Fruit fly (Drosophila melanogaster): Measurements from ENCODE around the gene CG12470.
A peak's percentile ranks its signal among the peaks of the same experiment; 100 is the strongest.

CG12470 gene

dm6 chrX:345246-345645 lies 37.8 kb downstream of the CG12470 start:
- TF ChIP-seq CG4496 (GFP tag; IDR thresholded peaks at IDR 0.05) (peak; percentile 95), Pif1B (GFP tag; optimal IDR thresholded peaks at IDR 0.05) (peak; percentile 78), CG15710 (tag; optimal IDR thresholded peaks at IDR 0.05) (peak; percentile 88), D1 (tag; optimal IDR thresholded peaks at IDR 0.05) (peak; percentile 75), CG8301 (tag; optimal IDR thresholded peaks at IDR 0.05) (peak; percentile 92), Ets98B (GFP tag; IDR thresholded peaks at IDR 0.05) (peak; percentile 92), CG12605 (GFP tag; IDR thresholded peaks at IDR 0.05) (peak; percentile 84), CG32121 (GFP tag; IDR thresholded peaks at IDR 0.05) (peak; percentile 88), Snoo (tag; optimal IDR thresholded peaks at IDR 0.05) (peak; percentile 31), Pif1A (GFP tag; optimal IDR thresholded peaks at IDR 0.05) (peak; percentile 82), CG13204 (GFP tag; optimal IDR thresholded peaks at IDR 0.05) (peak; percentile 53), CG14655 (GFP tag; optimal IDR thresholded peaks at IDR 0.05) (peak; percentile 93), fd96Ca (GFP tag; IDR thresholded peaks at IDR 0.05) (peak; percentile 61; the same call in 2 of the 3 replicates), rn (GFP tag; IDR thresholded peaks at IDR 0.05) (peak; percentile 53; the same call in 1 of the 2 replicates), EcR (GFP tag; optimal IDR thresholded peaks at IDR 0.05) (peak; percentile 63), gl (tag; optimal IDR thresholded peaks at IDR 0.05) (peak; percentile 74), CG17806 (tag; optimal IDR thresholded peaks at IDR 0.05) (peak; percentile 85), CG9948 (tag; optimal IDR thresholded peaks at IDR 0.05) (peak; percentile 84), CG34367 (tag; optimal IDR thresholded peaks at IDR 0.05) (peak; percentile 80), CG10348 (GFP tag; IDR thresholded peaks at IDR 0.05) (peak; percentile 42; the same call in 1 of the 2 replicates), CG8159 (tag; optimal IDR thresholded peaks at IDR 0.05) (peak; percentile 87)

dm6 chrX:350266-350665 lies 42.8 kb downstream of the CG12470 start, which contains the start of gene CG43181:
CG43181 (plus strand) TSS chrX:350566.
- TF ChIP-seq CG34367 (tag; optimal IDR thresholded peaks at IDR 0.05) (no peak), CG4496 (GFP tag; IDR thresholded peaks at IDR 0.05) (no peak), CG14655 (GFP tag; optimal IDR thresholded peaks at IDR 0.05) (no peak), CG12605 (GFP tag; IDR thresholded peaks at IDR 0.05) (no peak), Pif1A (GFP tag; optimal IDR thresholded peaks at IDR 0.05) (no peak), Snoo (tag; optimal IDR thresholded peaks at IDR 0.05) (no peak), CG32121 (GFP tag; IDR thresholded peaks at IDR 0.05) (no peak), D1 (tag; optimal IDR thresholded peaks at IDR 0.05) (no peak), CG15710 (tag; optimal IDR thresholded peaks at IDR 0.05) (no peak), CG8159 (tag; optimal IDR thresholded peaks at IDR 0.05) (no peak), CG10348 (GFP tag; IDR thresholded peaks at IDR 0.05) (no peak), CG8301 (tag; optimal IDR thresholded peaks at IDR 0.05) (no peak), gl (tag; optimal IDR thresholded peaks at IDR 0.05) (no peak), CG13204 (GFP tag; optimal IDR thresholded peaks at IDR 0.05) (no peak), fd96Ca (GFP tag; IDR thresholded peaks at IDR 0.05) (no peak), CG9948 (tag; optimal IDR thresholded peaks at IDR 0.05) (no peak), Ets98B (GFP tag; IDR thresholded peaks at IDR 0.05) (no peak), Pif1B (GFP tag; optimal IDR thresholded peaks at IDR 0.05) (no peak), rn (GFP tag; IDR thresholded peaks at IDR 0.05) (no peak), CG17806 (tag; optimal IDR thresholded peaks at IDR 0.05) (no peak)

- TF ChIP-seq D1 (tag; optimal IDR thresholded peaks at IDR 0.05) = no peak
- TF ChIP-seq CG17806 (tag; optimal IDR thresholded peaks at IDR 0.05) = no peak
- TF ChIP-seq CG8301 (tag; optimal IDR thresholded peaks at IDR 0.05) = no peak
- no peak for TF ChIP-seq CG14655 (GFP tag; optimal IDR thresholded peaks at IDR 0.05)
- TF ChIP-seq CG15710 (tag; optimal IDR thresholded peaks at IDR 0.05) = no peak
- TF ChIP-seq CG32121 (GFP tag; IDR thresholded peaks at IDR 0.05) = no peak
- no peak for TF ChIP-seq Pif1B (GFP tag; optimal IDR thresholded peaks at IDR 0.05)
- TF ChIP-seq Ets98B (GFP tag; IDR thresholded peaks at IDR 0.05) = no peak
- no peak for TF ChIP-seq CG8159 (tag; optimal IDR thresholded peaks at IDR 0.05)
- no peak for TF ChIP-seq gl (tag; optimal IDR thresholded peaks at IDR 0.05)
- TF ChIP-seq CG9948 (tag; optimal IDR thresholded peaks at IDR 0.05) = no peak
- no peak for TF ChIP-seq Pif1A (GFP tag; optimal IDR thresholded peaks at IDR 0.05)
- TF ChIP-seq CG10348 (GFP tag; IDR thresholded peaks at IDR 0.05) = no peak
- no peak for TF ChIP-seq CG13204 (GFP tag; optimal IDR thresholded peaks at IDR 0.05)
- no peak for TF ChIP-seq CG34367 (tag; optimal IDR thresholded peaks at IDR 0.05)
- TF ChIP-seq Snoo (tag; optimal IDR thresholded peaks at IDR 0.05) = no peak
- no peak for TF ChIP-seq rn (GFP tag; IDR thresholded peaks at IDR 0.05)
- no peak for TF ChIP-seq CG4496 (GFP tag; IDR thresholded peaks at IDR 0.05)
- no peak for TF ChIP-seq fd96Ca (GFP tag; IDR thresholded peaks at IDR 0.05)
- TF ChIP-seq CG12605 (GFP tag; IDR thresholded peaks at IDR 0.05) = no peak
Measured at dm6 chrX:350970-351369, 43.5 kb downstream of the CG12470 start.

- TF ChIP-seq Snoo (tag; optimal IDR thresholded peaks at IDR 0.05) (no peak), CG8301 (tag; optimal IDR thresholded peaks at IDR 0.05) (no peak), Pif1B (GFP tag; optimal IDR thresholded peaks at IDR 0.05) (no peak), Pif1A (GFP tag; optimal IDR thresholded peaks at IDR 0.05) (no peak), EcR (GFP tag; optimal IDR thresholded peaks at IDR 0.05) (no peak), CG9948 (tag; optimal IDR thresholded peaks at IDR 0.05) (no peak), CG34367 (tag; optimal IDR thresholded peaks at IDR 0.05) (no peak), CG14655 (GFP tag; optimal IDR thresholded peaks at IDR 0.05) (no peak), CG17806 (tag; optimal IDR thresholded peaks at IDR 0.05) (no peak), D1 (tag; optimal IDR thresholded peaks at IDR 0.05) (no peak), CG4496 (GFP tag; IDR thresholded peaks at IDR 0.05) (no peak), CG10348 (GFP tag; IDR thresholded peaks at IDR 0.05) (no peak), CG15710 (tag; optimal IDR thresholded peaks at IDR 0.05) (no peak), gl (tag; optimal IDR thresholded peaks at IDR 0.05) (no peak), CG32121 (GFP tag; IDR thresholded peaks at IDR 0.05) (no peak)
Measured at dm6 chrX:351599-351998, 44.1 kb downstream of the CG12470 start.

- TF ChIP-seq CG4496 (GFP tag; IDR thresholded peaks at IDR 0.05) = no peak
- TF ChIP-seq CG34367 (tag; optimal IDR thresholded peaks at IDR 0.05) = no peak
- no peak for TF ChIP-seq CG32121 (GFP tag; IDR thresholded peaks at IDR 0.05)
- no peak for TF ChIP-seq CG8301 (tag; optimal IDR thresholded peaks at IDR 0.05)
- TF ChIP-seq fd96Ca (GFP tag; IDR thresholded peaks at IDR 0.05) = no peak
- no peak for TF ChIP-seq Pif1A (GFP tag; optimal IDR thresholded peaks at IDR 0.05)
- no peak for TF ChIP-seq CG17806 (tag; optimal IDR thresholded peaks at IDR 0.05)
- no peak for TF ChIP-seq D1 (tag; optimal IDR thresholded peaks at IDR 0.05)
- no peak for TF ChIP-seq Snoo (tag; optimal IDR thresholded peaks at IDR 0.05)
- TF ChIP-seq CG12605 (GFP tag; IDR thresholded peaks at IDR 0.05) = no peak
- no peak for TF ChIP-seq CG8159 (tag; optimal IDR thresholded peaks at IDR 0.05)
- no peak for TF ChIP-seq Pif1B (GFP tag; optimal IDR thresholded peaks at IDR 0.05)
- TF ChIP-seq EcR (GFP tag; optimal IDR thresholded peaks at IDR 0.05) = no peak
- TF ChIP-seq CG15710 (tag; optimal IDR thresholded peaks at IDR 0.05) = no peak
- no peak for TF ChIP-seq rn (GFP tag; IDR thresholded peaks at IDR 0.05)
- no peak for TF ChIP-seq Ets98B (GFP tag; IDR thresholded peaks at IDR 0.05)
- no peak for TF ChIP-seq CG14655 (GFP tag; optimal IDR thresholded peaks at IDR 0.05)
- no peak for TF ChIP-seq CG10348 (GFP tag; IDR thresholded peaks at IDR 0.05)
- no peak for TF ChIP-seq gl (tag; optimal IDR thresholded peaks at IDR 0.05)
Measured at dm6 chrX:352767-353166, 45.3 kb downstream of the CG12470 start, which contains the start of gene CG43182. CG43182 (plus strand) TSS chrX:353067.

Measured in whole organism, pupa.